Worm (Caenorhabditis elegans): ENCODE measurements around the gene D1044.4.

- TF ChIP-seq snpc-4 (tag; optimal IDR thresholded peaks at IDR 0.05) (no peak), sptf-1 (tag; optimal IDR thresholded peaks at IDR 0.05) (no peak), nhr-12 (tag; optimal IDR thresholded peaks at IDR 0.05) (no peak), elt-1 (tag; optimal IDR thresholded peaks at IDR 0.05; ENCODE audit: borderline replicate concordance, insufficient read depth) (no peak), ces-1 (GFP tag; optimal IDR thresholded peaks at IDR 0.05) (no peak), unc-39 (tag; optimal IDR thresholded peaks at IDR 0.05) (no peak), tbx-8 (GFP tag; optimal IDR thresholded peaks at IDR 0.05) (no peak), nhr-28 (tag; optimal IDR thresholded peaks at IDR 0.05) (no peak)
These were observed 46.8 kb upstream of the D1044.4 start, which contains the start of gene nspb-12 for ce11 chrIII:5568679-5569078.

All from whole organism, mixed stage, embryonic.